Fruit fly (Drosophila melanogaster) whole organism, wandering third instar larva: Measurements from ENCODE around the gene mtTFB2.

Source experiments
- Abd-B ChIP-seq: fragments of >200 bp; optimal IDR thresholded peaks from 2 replicates; lab custom pipeline; 2017; ENCODE audit warnings: missing biosample characterization, missing genetic modification characterization
- CG32264 ChIP-seq: fragments of 200-800 bp; sonication (Bioruptor generic); optimal IDR thresholded peaks from 2 replicates; lab custom pipeline; 2016; ENCODE audit warnings: missing biosample characterization, missing genetic modification characterization
- CG9705 ChIP-seq: fragments of 200-800 bp; sonication (Bioruptor generic); optimal IDR thresholded peaks from 2 replicates; lab custom pipeline; 2018; ENCODE audit warnings: missing biosample characterization, mild to moderate bottlenecking, missing genetic modification characterization
- CrebA ChIP-seq: fragments of 200-800 bp; sonication (Bioruptor generic); optimal IDR thresholded peaks from 2 replicates; lab custom pipeline; 2016; ENCODE audit warnings: missing biosample characterization, mild to moderate bottlenecking, missing genetic modification characterization, borderline replicate concordance
- Dfd ChIP-seq: fragments of >200 bp; optimal IDR thresholded peaks from 2 replicates; lab custom pipeline; 2017; ENCODE audit warnings: missing biosample characterization, missing genetic modification characterization
- GATAd ChIP-seq: sonication (Bioruptor generic); optimal IDR thresholded peaks from 2 replicates; lab custom pipeline; 2016; ENCODE audit warnings: missing biosample characterization, missing genetic modification characterization
- HLH106 ChIP-seq: fragments of 200-800 bp; optimal IDR thresholded peaks from 3 replicates; lab custom pipeline; 2019; ENCODE audit warnings: missing biosample characterization, mild to moderate bottlenecking, missing genetic modification characterization, moderate library complexity
- Hr78 ChIP-seq: fragments of >200 bp; optimal IDR thresholded peaks from 2 replicates; lab custom pipeline; 2017; ENCODE audit warnings: missing biosample characterization, missing genetic modification characterization
- Hr83 ChIP-seq: fragments of 200-300 bp; sonication (Bioruptor generic); optimal IDR thresholded peaks from 2 replicates; lab custom pipeline; 2016; ENCODE audit warnings: missing biosample characterization, mild to moderate bottlenecking, missing genetic modification characterization, moderate library complexity; ENCODE audit not compliant: poor library complexity, severe bottlenecking
- Jra ChIP-seq: sonication (Bioruptor generic); optimal IDR thresholded peaks from 2 replicates; lab custom pipeline; 2016; ENCODE audit warnings: missing biosample characterization, missing genetic modification characterization
- Mio ChIP-seq: sonication (Bioruptor generic); optimal IDR thresholded peaks from 2 replicates; lab custom pipeline; 2016; ENCODE audit warnings: missing biosample characterization, missing genetic modification characterization
- Myc ChIP-seq: fragments of >200 bp; optimal IDR thresholded peaks from 2 replicates; lab custom pipeline; 2017
- N ChIP-seq: fragments of >200 bp; optimal IDR thresholded peaks from 2 replicates; lab custom pipeline; 2018; ENCODE audit warnings: missing biosample characterization, missing external identifiers, missing genetic modification characterization
- OdsH ChIP-seq: fragments of 200-800 bp; sonication (Bioruptor generic); optimal IDR thresholded peaks from 2 replicates; lab custom pipeline; 2016; ENCODE audit warnings: missing biosample characterization, mild to moderate bottlenecking, missing genetic modification characterization
- Sp1 ChIP-seq: fragments of 200-800 bp; sonication (Bioruptor generic); optimal IDR thresholded peaks from 3 replicates; lab custom pipeline; 2019; ENCODE audit warnings: missing biosample characterization, mild to moderate bottlenecking, missing genetic modification characterization, moderate library complexity
- br ChIP-seq: fragments of 200-800 bp; sonication (Bioruptor generic); optimal IDR thresholded peaks from 2 replicates; lab custom pipeline; 2016; ENCODE audit warnings: missing biosample characterization, missing genetic modification characterization
- brk ChIP-seq: fragments of 200-800 bp; sonication (Bioruptor generic); optimal IDR thresholded peaks from 2 replicates; lab custom pipeline; 2016; ENCODE audit warnings: missing biosample characterization, mild to moderate bottlenecking, missing genetic modification characterization
- dl ChIP-seq, 2 experiments: fragments of 175-275, 200-275 bp in 1 of 2; fragments of 200-275 bp in 1 of 2; sonication (Bioruptor generic); optimal IDR thresholded peaks; lab custom pipeline; 2018; ENCODE audit warnings: mild to moderate bottlenecking in 2 of 2, missing biosample characterization in 2 of 2, missing genetic modification characterization in 2 of 2, moderate library complexity in 2 of 2; ENCODE audit not compliant: partially characterized antibody in 2 of 2, insufficient read depth in 1 of 2
- dsf ChIP-seq: sonication (Bioruptor generic); optimal IDR thresholded peaks from 2 replicates; lab custom pipeline; 2016; ENCODE audit warnings: missing biosample characterization, missing genetic modification characterization, borderline replicate concordance
- ey ChIP-seq: fragments of 200-800 bp; sonication (Bioruptor generic); optimal IDR thresholded peaks from 2 replicates; lab custom pipeline; 2016; ENCODE audit warnings: missing biosample characterization, missing genetic modification characterization
- foxo ChIP-seq, 2 experiments: fragments of 200-800 bp; sonication (Bioruptor generic); optimal IDR thresholded peaks; 2 replicates in 1 of 2; 3 replicates in 1 of 2; lab custom pipeline; 2016 to 2017; ENCODE audit warnings: missing biosample characterization in 2 of 2, missing genetic modification characterization in 2 of 2
- fru ChIP-seq: fragments of 200-800 bp; sonication (Bioruptor generic); optimal IDR thresholded peaks from 3 replicates; lab custom pipeline; 2016; ENCODE audit warnings: missing biosample characterization, mild to moderate bottlenecking, missing genetic modification characterization
- h ChIP-seq: fragments of 200-800 bp; sonication (Bioruptor generic); optimal IDR thresholded peaks from 3 replicates; lab custom pipeline; 2016; ENCODE audit warnings: missing biosample characterization, mild to moderate bottlenecking, missing genetic modification characterization
- jim ChIP-seq: fragments of 175-275, 200-325 bp; sonication (Bioruptor generic); optimal IDR thresholded peaks from 2 replicates; lab custom pipeline; 2016; ENCODE audit warnings: missing biosample characterization, mild to moderate bottlenecking, missing genetic modification characterization
- lola ChIP-seq: fragments of >200 bp; optimal IDR thresholded peaks from 2 replicates; lab custom pipeline; 2017; ENCODE audit warnings: missing biosample characterization, missing genetic modification characterization
- pan ChIP-seq: fragments of >200 bp; optimal IDR thresholded peaks from 2 replicates; lab custom pipeline; 2017
- rgr ChIP-seq: fragments of 200-800 bp; sonication (Bioruptor generic); optimal IDR thresholded peaks from 3 replicates; lab custom pipeline; 2016; ENCODE audit warnings: missing biosample characterization, mild to moderate bottlenecking, missing genetic modification characterization
- sage ChIP-seq: fragments of 200-800 bp; sonication (Bioruptor generic); optimal IDR thresholded peaks from 2 replicates; lab custom pipeline; 2016; ENCODE audit warnings: missing biosample characterization, mild to moderate bottlenecking, missing genetic modification characterization
- sv ChIP-seq: fragments of 200-800 bp; sonication (Bioruptor generic); optimal IDR thresholded peaks from 3 replicates; lab custom pipeline; 2016; ENCODE audit warnings: missing biosample characterization, missing genetic modification characterization
- tai ChIP-seq: sonication (Bioruptor generic); optimal IDR thresholded peaks from 2 replicates; lab custom pipeline; 2016; ENCODE audit warnings: missing biosample characterization, missing genetic modification characterization
- woc ChIP-seq: sonication (Bioruptor generic); optimal IDR thresholded peaks from 2 replicates; lab custom pipeline; 2016; ENCODE audit warnings: missing biosample characterization, mild to moderate bottlenecking, missing genetic modification characterization

mtTFB2 gene

DNA sequence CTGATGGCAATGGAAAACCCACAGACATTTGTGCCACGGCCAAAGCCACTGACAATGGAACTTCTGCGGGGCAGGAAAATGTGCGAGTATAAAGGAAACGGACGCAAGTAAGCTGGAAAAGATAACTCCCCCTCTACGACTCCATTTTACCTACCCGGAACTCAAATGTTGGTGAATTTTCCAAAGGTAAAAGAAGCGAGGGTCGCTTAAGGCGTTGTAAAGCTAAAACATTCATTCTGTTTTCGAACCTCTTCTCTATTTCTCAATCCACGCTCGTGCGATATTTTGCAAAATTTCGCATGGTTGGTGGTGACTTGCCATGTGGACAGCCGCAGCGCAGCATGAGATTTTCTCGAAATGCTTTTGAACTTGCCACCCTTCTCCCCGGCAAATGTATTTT lies 11.3 kb downstream of the mtTFB2 start:
- TF ChIP-seq Jra: no peak
- no peak for TF ChIP-seq ey (GFP tag; lab: Kevin White, UChicago)
- no peak for TF ChIP-seq Hr83 (GFP tag; lab: Kevin White, UChicago)
- TF ChIP-seq CG32264 (GFP tag; lab: Kevin White, UChicago): no peak
- no peak for TF ChIP-seq fru (GFP tag; lab: Kevin White, UChicago)
- TF ChIP-seq GATAd: no peak
- no peak for TF ChIP-seq sv (GFP tag; lab: Kevin White, UChicago)
- TF ChIP-seq lola (GFP tag; lab: Kevin White, UChicago): no peak
- no peak for TF ChIP-seq Sp1
- TF ChIP-seq jim (GFP tag; lab: Kevin White, UChicago): no peak
- TF ChIP-seq dsf (GFP tag; lab: Kevin White, UChicago): no peak
- no peak for TF ChIP-seq N (GFP tag; lab: Kevin White, UChicago)
- TF ChIP-seq, all 38 proteins: peak for 0

DNA sequence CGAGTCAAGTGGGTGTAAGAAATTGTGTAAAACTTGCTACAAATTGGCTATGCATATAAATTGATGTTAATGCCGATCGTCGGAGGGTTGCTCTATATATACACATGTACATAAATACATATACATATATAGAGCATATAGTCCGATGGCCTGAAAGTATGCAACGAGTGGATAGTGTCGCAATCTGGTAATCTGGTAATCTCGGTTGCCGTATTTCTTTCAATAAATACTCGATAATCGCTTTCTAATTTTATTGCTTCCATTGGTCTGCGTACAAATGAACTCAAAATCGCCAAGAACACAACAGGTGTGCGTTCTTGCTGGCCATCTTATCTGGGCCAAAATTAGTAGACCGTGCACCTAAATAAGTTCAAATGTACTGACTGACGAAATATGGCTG lies 14.0 kb downstream of the mtTFB2 start:
- no peak for TF ChIP-seq jim (GFP tag; lab: Kevin White, UChicago)
- no peak for TF ChIP-seq pan (lab: Kevin White, UChicago)
- no peak for TF ChIP-seq rgr
- no peak for TF ChIP-seq sage
- TF ChIP-seq brk (GFP tag; lab: Kevin White, UChicago): no peak
- no peak for TF ChIP-seq Mio (GFP tag; lab: Kevin White, UChicago)
- TF ChIP-seq HLH106 (tag; lab: Kevin White, UChicago): no peak
- no peak for TF ChIP-seq CrebA
- no peak for TF ChIP-seq Sp1
- TF ChIP-seq N (GFP tag; lab: Kevin White, UChicago): no peak
- no peak for TF ChIP-seq h (GFP tag; lab: Kevin White, UChicago)
- no peak for TF ChIP-seq ey (GFP tag; lab: Kevin White, UChicago)
- no peak for TF ChIP-seq sv (GFP tag; lab: Kevin White, UChicago)
- TF ChIP-seq CG32264 (GFP tag; lab: Kevin White, UChicago): no peak
- no peak for TF ChIP-seq GATAd
- TF ChIP-seq fru (GFP tag; lab: Kevin White, UChicago): no peak

DNA sequence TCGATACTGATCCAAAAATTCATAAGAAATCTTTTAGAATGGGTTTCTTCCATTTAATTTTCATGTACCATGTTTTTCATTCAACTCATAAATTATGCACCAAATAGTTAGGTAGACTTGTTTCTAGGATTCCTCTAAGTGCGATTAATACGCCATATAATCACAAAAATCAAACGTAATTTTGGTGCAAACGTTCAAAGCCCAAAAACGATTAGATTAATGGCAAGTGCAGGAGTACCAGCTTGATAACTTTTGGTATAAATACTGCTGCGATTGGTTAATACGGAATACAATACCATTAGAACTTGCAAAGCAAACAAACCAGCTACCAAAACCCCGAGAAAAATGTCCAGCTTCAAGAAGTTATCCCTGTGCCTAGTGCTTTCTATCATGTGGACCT lies 14.6 kb downstream of the mtTFB2 start, which contains the start of gene Npc2c:
Gene Npc2c, plus strand, starts transcription at position 301 of the 400 bp plus-strand sequence.
- no peak for TF ChIP-seq Hr78 (GFP tag; lab: Kevin White, UChicago)
- no peak for TF ChIP-seq rgr
- no peak for TF ChIP-seq Sp1
- TF ChIP-seq br: no peak
- TF ChIP-seq sage: no peak
- TF ChIP-seq woc (GFP tag; lab: Kevin White, UChicago): no peak
- no peak for TF ChIP-seq fru (GFP tag; lab: Kevin White, UChicago)
- no peak for TF ChIP-seq Mio (GFP tag; lab: Kevin White, UChicago)
- no peak for TF ChIP-seq CG9705 (GFP tag; lab: Kevin White, UChicago)
- no peak for TF ChIP-seq Dfd (GFP tag; lab: Kevin White, UChicago)
- no peak for TF ChIP-seq brk (GFP tag; lab: Kevin White, UChicago)
- no peak for TF ChIP-seq sv (GFP tag; lab: Kevin White, UChicago)
- no peak for TF ChIP-seq Abd-B (GFP tag; lab: Kevin White, UChicago)
- TF ChIP-seq h (GFP tag; lab: Kevin White, UChicago): no peak
- no peak for TF ChIP-seq GATAd
- TF ChIP-seq Myc (lab: Kevin White, UChicago): no peak

DNA sequence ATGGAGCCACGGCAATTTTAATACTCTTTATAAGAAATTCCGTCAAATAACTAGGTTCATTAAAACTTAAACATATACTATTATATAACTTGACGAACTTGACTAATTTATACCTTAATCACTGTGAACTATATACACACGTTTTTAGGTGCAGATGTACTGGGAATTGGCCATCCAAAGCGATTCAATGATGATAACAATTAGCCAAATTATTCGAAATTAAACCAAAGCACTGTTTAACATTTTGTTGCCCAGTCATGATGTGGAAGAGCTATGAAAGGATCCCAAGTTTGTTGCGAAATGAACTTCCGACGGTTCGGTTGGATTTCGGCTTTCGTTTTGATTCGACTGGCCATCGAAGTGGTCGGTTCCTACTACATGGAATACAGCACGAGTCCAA lies 16.9 kb downstream of the mtTFB2 start, which contains the start of gene CG33630:
Gene CG33630, plus strand, starts transcription at position 301 of the 400 bp plus-strand sequence.
- TF ChIP-seq HLH106 (tag; lab: Kevin White, UChicago) (no peak), fru (GFP tag; lab: Kevin White, UChicago) (no peak), Sp1 (no peak)

DNA sequence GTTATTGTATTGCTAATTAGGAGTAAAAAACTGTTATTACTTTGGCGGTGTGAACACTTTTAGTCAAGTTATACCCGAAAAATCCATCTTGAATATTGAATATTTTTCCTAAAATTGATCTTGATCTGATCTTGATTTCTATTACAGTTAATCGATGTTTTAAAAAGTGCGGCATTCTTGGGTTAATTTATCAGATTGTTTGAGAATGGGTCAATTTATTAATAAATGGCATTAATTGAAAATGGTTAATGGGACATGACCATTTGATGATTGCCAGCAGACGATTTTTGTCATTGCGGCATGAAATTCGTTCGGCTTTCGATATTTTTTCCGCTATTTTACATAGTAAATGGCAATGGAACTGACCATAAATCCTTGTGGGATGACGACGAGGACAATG lies 18.3 kb downstream of the mtTFB2 start, which contains the start of gene CG33631:
Gene CG33631, plus strand, starts transcription at position 301 of the 400 bp plus-strand sequence.
- TF ChIP-seq Hr78 (GFP tag; lab: Kevin White, UChicago) (no peak), Myc (lab: Kevin White, UChicago) (no peak), h (GFP tag; lab: Kevin White, UChicago) (no peak), OdsH (no peak), rgr (no peak), GATAd (no peak), CG32264 (GFP tag; lab: Kevin White, UChicago) (no peak), dl (GFP tag; optimal IDR thresholded peaks at IDR 0.05; lab: Kevin White, UChicago; ENCODE audit: insufficient read depth in 1 of 2, partially characterized antibody in 2 of 2) (no peak), tai (GFP tag; lab: Kevin White, UChicago) (no peak), N (GFP tag; lab: Kevin White, UChicago) (no peak), foxo (GFP tag; optimal IDR thresholded peaks at IDR 0.05; lab: Kevin White, UChicago) (no peak), jim (GFP tag; lab: Kevin White, UChicago) (no peak)
- TF ChIP-seq, all 38 proteins: peak for 0
